Worm (Caenorhabditis elegans) whole organism, L1 larva: ENCODE measurements around the gene clp-1.

ENCODE experiments used
- aha-1 ChIP-seq: fragments of 150-350 bp; optimal IDR thresholded peaks from 2 replicates; lab custom pipeline; 2014; ENCODE audit warnings: missing biosample characterization, missing genetic modification characterization
- alr-1 ChIP-seq: fragments of 200-800 bp; sonication (Bioruptor generic); optimal IDR thresholded peaks from 2 replicates; lab custom pipeline; 2018; ENCODE audit warnings: borderline replicate concordance, mild to moderate bottlenecking, missing genetic modification characterization, missing compliant biosample characterization
- aly-2 ChIP-seq: fragments of 150-350 bp; optimal IDR thresholded peaks from 2 replicates; lab custom pipeline; 2014; ENCODE audit warnings: missing biosample characterization, missing genetic modification characterization
- ama-1 ChIP-seq: fragments of 150-350 bp; optimal IDR thresholded peaks from 2 replicates; lab custom pipeline; 2014
- blmp-1 ChIP-seq: fragments of 150-350 bp; optimal IDR thresholded peaks from 2 replicates; lab custom pipeline; 2014; ENCODE audit warnings: missing biosample characterization, missing genetic modification characterization
- ceh-82 ChIP-seq, 3 experiments: fragments of 150-350 bp in 1 of 3; sonication (generic microtip) in 2 of 3; optimal IDR thresholded peaks; 2 replicates each; lab custom pipeline; 2014 to 2017; ENCODE audit warnings: missing biosample characterization in 3 of 3, missing genetic modification characterization in 3 of 3
- ceh-90 ChIP-seq: sonication (generic microtip); optimal IDR thresholded peaks from 2 replicates; lab custom pipeline; 2016; ENCODE audit warnings: missing genetic modification characterization, missing compliant biosample characterization
- dpl-1 ChIP-seq, 3 experiments: fragments of 150-350 bp in 2 of 3; sonication (generic microtip) in 1 of 3; optimal IDR thresholded peaks; 2 replicates each; lab custom pipeline; 2014 to 2017; ENCODE audit warnings: missing biosample characterization in 3 of 3, missing genetic modification characterization in 3 of 3, missing genetic modification reagents in 3 of 3
- efl-1 ChIP-seq, 4 experiments: fragments of 150-350 bp; optimal IDR thresholded peaks in 3 of 4; peaks in 1 of 4; 1 replicate in 1 of 4; 2 replicates in 3 of 4; lab custom pipeline; 2014; ENCODE audit warnings: missing biosample characterization in 2 of 4, missing genetic modification characterization in 2 of 4, missing genetic modification reagents in 2 of 4
- fos-1 ChIP-seq: fragments of 150-350 bp; optimal IDR thresholded peaks from 2 replicates; lab custom pipeline; 2014; ENCODE audit warnings: missing biosample characterization, missing genetic modification characterization
- hlh-17 ChIP-seq: fragments of 200-800 bp; sonication (Bioruptor generic); optimal IDR thresholded peaks from 2 replicates; lab custom pipeline; 2018; ENCODE audit warnings: missing genetic modification characterization, mild to moderate bottlenecking, missing compliant biosample characterization, moderate library complexity, borderline replicate concordance
- irx-1 ChIP-seq: sonication (generic microtip); optimal IDR thresholded peaks from 2 replicates; lab custom pipeline; 2016; ENCODE audit warnings: missing genetic modification characterization, missing compliant biosample characterization
- isw-1 ChIP-seq: fragments of 200-800 bp; sonication (Bioruptor generic); IDR thresholded peaks from 2 replicates; pipeline ENCODE4 v1.3.6; 2022; ENCODE audit warnings: missing genetic modification characterization, missing compliant biosample characterization
- lin-15B ChIP-seq: fragments of 150-350 bp; sonication (generic microtip); optimal IDR thresholded peaks from 3 replicates; lab custom pipeline; 2014; ENCODE audit warnings: missing biosample characterization, missing genetic modification characterization
- lin-35 ChIP-seq, 2 experiments: fragments of 150-350 bp; optimal IDR thresholded peaks; 2 replicates each; lab custom pipeline; 2014; ENCODE audit warnings: missing biosample characterization in 2 of 2, missing genetic modification characterization in 2 of 2, missing genetic modification reagents in 2 of 2
- lin-39 ChIP-seq: fragments of 150-350 bp; optimal IDR thresholded peaks from 2 replicates; lab custom pipeline; 2014; ENCODE audit warnings: missing biosample characterization, missing genetic modification reagents, missing genetic modification characterization
- lsy-2 ChIP-seq, 2 experiments: fragments of 150-350 bp; optimal IDR thresholded peaks; 2 replicates each; lab custom pipeline; 2014; ENCODE audit warnings: missing biosample characterization in 2 of 2, missing genetic modification characterization in 2 of 2
- mdl-1 ChIP-seq, 2 experiments: fragments of 150-350 bp; optimal IDR thresholded peaks; 2 replicates each; lab custom pipeline; 2014 to 2017; ENCODE audit warnings: missing biosample characterization in 2 of 2, missing genetic modification characterization in 2 of 2, inconsistent platforms in 1 of 2
- mep-1 ChIP-seq: fragments of 150-350 bp; optimal IDR thresholded peaks from 2 replicates; lab custom pipeline; 2014; ENCODE audit warnings: missing biosample characterization, missing genetic modification characterization
- nhr-19 ChIP-seq: fragments of 200-800 bp; sonication (Bioruptor generic); conservative IDR thresholded peaks from 2 replicates; pipeline ENCODE4 v1.3.6; 2022; ENCODE audit warnings: missing genetic modification characterization, missing compliant biosample characterization
- nhr-237 ChIP-seq: fragments of 150-350 bp; optimal IDR thresholded peaks from 2 replicates; lab custom pipeline; 2014; ENCODE audit warnings: missing biosample characterization, missing genetic modification characterization
- nhr-47 ChIP-seq: sonication (generic microtip); optimal IDR thresholded peaks from 2 replicates; lab custom pipeline; 2016; ENCODE audit warnings: mild to moderate bottlenecking, missing genetic modification characterization, moderate library complexity, missing compliant biosample characterization
- nhr-71 ChIP-seq: sonication (generic microtip); optimal IDR thresholded peaks from 2 replicates; lab custom pipeline; 2016; ENCODE audit warnings: mild to moderate bottlenecking, missing genetic modification characterization, moderate library complexity, missing compliant biosample characterization
- nhr-76 ChIP-seq: sonication (generic microtip); optimal IDR thresholded peaks from 2 replicates; lab custom pipeline; 2017; ENCODE audit warnings: missing biosample characterization, missing genetic modification characterization
- nhr-77 ChIP-seq: fragments of 150-350 bp; optimal IDR thresholded peaks from 2 replicates; lab custom pipeline; 2014; ENCODE audit warnings: missing biosample characterization, missing genetic modification characterization
- skn-1 ChIP-seq: fragments of 150-350 bp; optimal IDR thresholded peaks from 2 replicates; lab custom pipeline; 2014; ENCODE audit warnings: missing biosample characterization, missing genetic modification characterization
- snu-23 ChIP-seq: sonication (generic microtip); optimal IDR thresholded peaks from 2 replicates; lab custom pipeline; 2016; ENCODE audit warnings: missing genetic modification characterization, missing compliant biosample characterization
- sptf-1 ChIP-seq: fragments of 150-350 bp; optimal IDR thresholded peaks from 2 replicates; lab custom pipeline; 2014; ENCODE audit warnings: missing biosample characterization, missing genetic modification characterization
- swsn-7 ChIP-seq: sonication (generic microtip); optimal IDR thresholded peaks from 2 replicates; lab custom pipeline; 2016; ENCODE audit warnings: missing genetic modification characterization, missing compliant biosample characterization
- unc-86 ChIP-seq: sonication (generic microtip); optimal IDR thresholded peaks from 2 replicates; lab custom pipeline; 2016; ENCODE audit warnings: missing genetic modification characterization, missing compliant biosample characterization
- xbp-1 ChIP-seq: sonication (generic microtip); optimal IDR thresholded peaks from 2 replicates; lab custom pipeline; 2016; ENCODE audit warnings: missing genetic modification characterization, missing compliant biosample characterization
- zip-4 ChIP-seq: fragments of 200-800 bp; sonication (Bioruptor generic); optimal IDR thresholded peaks from 2 replicates; lab custom pipeline; 2018; ENCODE audit warnings: mild to moderate bottlenecking, missing genetic modification characterization, moderate library complexity, missing compliant biosample characterization
- ztf-4 ChIP-seq: fragments of 150-350 bp; optimal IDR thresholded peaks from 2 replicates; lab custom pipeline; 2014; ENCODE audit warnings: missing biosample characterization, missing genetic modification characterization

The clp-1 gene

DNA sequence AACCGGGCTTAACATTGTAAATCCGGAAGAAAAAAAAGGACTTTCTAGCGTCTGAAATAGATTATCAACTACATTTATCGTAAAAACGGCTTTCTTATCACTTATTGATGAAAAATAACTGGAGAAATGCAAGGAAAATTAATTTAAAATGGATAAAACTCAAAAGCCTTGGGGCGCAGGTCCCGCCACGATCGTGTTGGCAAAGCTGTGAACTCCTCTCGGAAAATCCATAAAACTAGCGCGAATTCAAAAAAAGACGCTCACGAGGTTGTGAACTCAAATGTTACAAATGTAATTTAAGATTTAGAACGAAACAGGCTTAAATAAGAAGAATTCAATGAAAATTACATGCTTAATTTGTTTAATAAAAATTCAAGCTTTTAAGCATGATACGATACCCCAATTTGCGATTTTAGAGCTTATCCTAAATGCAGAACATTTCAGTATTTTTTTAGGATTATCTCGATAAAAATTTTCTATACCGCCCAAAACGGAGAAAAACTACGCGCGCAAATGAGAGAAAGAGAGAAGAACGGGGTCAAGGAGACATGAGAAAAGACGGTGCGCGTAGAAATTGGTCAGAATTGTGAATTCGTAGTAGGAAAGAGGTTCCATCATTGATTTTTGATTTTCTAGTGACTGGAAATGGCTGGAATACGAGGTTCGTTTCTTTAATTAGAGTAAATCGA lies 27.5 kb upstream of the clp-1 start, which contains the start of gene C29E4.15 (continued):
- TF ChIP-seq alr-1 (tag; lab: Kevin White, UChicago) (no peak), swsn-7 (tag; lab: Kevin White, UChicago) (peak; percentile 47), nhr-47 (tag; lab: Kevin White, UChicago) (peak; percentile 58), nhr-237 (no peak), sptf-1 (no peak), lin-39 (tag; lab: Kevin White, UChicago) (no peak), efl-1 (optimal IDR thresholded peaks at IDR 0.05; lab: Kevin White, UChicago) (peak; percentile 92), efl-1 (GFP tag; optimal IDR thresholded peaks at IDR 0.05 in 1 of 2; lab: Kevin White, UChicago) (peak; percentile 90 to 98), lin-15B (tag; lab: Kevin White, UChicago) (peak; percentile 17), ceh-82 (tag; optimal IDR thresholded peaks at IDR 0.05; lab: Kevin White, UChicago) (peak in 1 of 3 experiments; percentile 43), skn-1 (tag; lab: Kevin White, UChicago) (peak; percentile 34), unc-86 (tag; lab: Kevin White, UChicago) (peak; percentile 40), ceh-90 (no peak), nhr-19 (GFP tag; lab: Robert Waterston, UW) (peak; percentile 52), nhr-77 (tag; lab: Kevin White, UChicago) (no peak), lsy-2 (tag; optimal IDR thresholded peaks at IDR 0.05; lab: Kevin White, UChicago) (peak; percentile 53 to 73), ztf-4 (no peak), blmp-1 (peak; percentile 64), lin-35 (GFP tag; optimal IDR thresholded peaks at IDR 0.05; lab: Kevin White, UChicago) (peak; percentile 74 to 91)

DNA sequence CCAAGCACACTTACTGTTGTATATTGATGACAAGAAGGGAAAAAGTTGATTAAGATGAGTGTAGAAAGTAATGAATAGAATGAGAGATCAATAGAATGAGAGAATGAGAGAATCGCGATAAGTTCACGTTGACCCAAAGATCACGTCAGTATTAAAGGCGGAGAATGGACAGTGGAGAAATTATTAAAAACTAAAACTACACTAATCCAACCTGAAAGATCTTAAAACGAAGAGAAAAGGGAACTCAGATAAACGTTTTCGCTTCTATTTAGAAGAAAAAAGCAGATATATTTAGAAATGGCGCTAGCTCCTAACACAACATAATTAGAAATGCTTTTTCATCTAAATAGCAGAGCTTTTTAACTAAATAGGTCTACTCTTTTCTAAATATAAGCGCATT lies 26.6 kb upstream of the clp-1 start, which contains the start of gene let-754:
Gene let-754 (minus strand): TSS at position 101 of the 400 bp plus-strand sequence.
- no peak for TF ChIP-seq nhr-237
- TF ChIP-seq fos-1 (tag; lab: Kevin White, UChicago), result no peak
- TF ChIP-seq lin-35 (GFP tag; optimal IDR thresholded peaks at IDR 0.05; lab: Kevin White, UChicago), result no peak
- TF ChIP-seq ama-1 (lab: Kevin White, UChicago), result no peak
- TF ChIP-seq mep-1 (tag; lab: Kevin White, UChicago), result no peak
- TF ChIP-seq aly-2 (tag; lab: Kevin White, UChicago), result no peak
- no peak for TF ChIP-seq blmp-1
- TF ChIP-seq xbp-1, result no peak
- TF ChIP-seq mdl-1 (tag; optimal IDR thresholded peaks at IDR 0.05; lab: Kevin White, UChicago), result no peak

DNA sequence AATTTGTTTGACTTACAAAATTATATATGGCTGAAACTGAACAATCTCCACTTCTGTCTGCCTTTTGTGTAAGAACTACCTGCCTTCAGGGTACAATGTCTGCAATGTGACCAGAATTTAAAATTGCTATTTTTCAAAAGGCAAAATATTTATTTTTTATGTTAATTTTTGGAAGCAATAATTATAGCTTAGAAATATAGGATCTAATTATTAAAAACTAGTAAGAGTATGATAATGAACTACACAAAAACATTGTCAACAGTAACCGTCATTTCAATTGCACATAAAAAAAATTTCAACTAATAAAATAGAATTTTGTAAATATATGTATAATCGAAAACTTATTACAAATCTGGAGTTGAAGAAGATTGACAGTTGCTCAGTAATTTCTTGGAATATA lies 22.8 kb upstream of the clp-1 start, which contains the start of gene C29E4.9:
Gene C29E4.9 (minus strand): TSS at position 101 of the 400 bp plus-strand sequence.
- TF ChIP-seq xbp-1, result no peak
- no peak for TF ChIP-seq isw-1 (GFP tag; lab: Robert Waterston, UW)
- no peak for TF ChIP-seq efl-1 (optimal IDR thresholded peaks at IDR 0.05; lab: Kevin White, UChicago)
- peak in 1 of 2 experiments; percentile 43 for TF ChIP-seq efl-1 (GFP tag; optimal IDR thresholded peaks at IDR 0.05 in 1 of 2; lab: Kevin White, UChicago)

DNA sequence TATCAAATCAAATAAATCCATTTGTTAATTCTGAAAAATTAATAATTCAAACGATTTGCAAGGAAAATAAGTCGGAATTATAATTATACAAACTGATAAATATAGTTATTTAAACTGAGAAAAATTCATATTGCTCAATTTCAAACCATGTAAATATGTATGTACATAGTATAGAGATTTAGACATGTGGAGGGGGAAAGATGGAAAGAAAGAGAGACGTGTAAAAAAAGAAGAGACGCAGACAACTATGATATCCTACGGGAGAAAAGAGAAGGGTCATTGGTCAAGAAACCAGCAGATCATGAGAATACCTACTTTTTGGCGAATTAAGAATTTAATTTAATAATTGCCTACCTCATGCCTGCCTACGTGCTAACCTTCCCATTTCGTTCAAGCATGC lies 21.7 kb upstream of the clp-1 start, which contains the start of gene C29E4.11:
Gene C29E4.11 (minus strand): TSS at position 30 of the 400 bp plus-strand sequence.
- TF ChIP-seq nhr-76 (tag; lab: Kevin White, UChicago) (no peak), lsy-2 (tag; optimal IDR thresholded peaks at IDR 0.05; lab: Kevin White, UChicago) (peak; percentile 0 to 34), aha-1 (tag; lab: Kevin White, UChicago) (no peak), efl-1 (optimal IDR thresholded peaks at IDR 0.05; lab: Kevin White, UChicago) (peak; percentile 48 to 62), efl-1 (GFP tag; optimal IDR thresholded peaks at IDR 0.05 in 1 of 2; lab: Kevin White, UChicago) (peak in 1 of 2 experiments; percentile 83), irx-1 (tag; lab: Kevin White, UChicago) (no peak), hlh-17 (GFP tag; lab: Kevin White, UChicago) (no peak), blmp-1 (peak; percentile 2), mep-1 (tag; lab: Kevin White, UChicago) (peak; percentile 28), lin-35 (GFP tag; optimal IDR thresholded peaks at IDR 0.05; lab: Kevin White, UChicago) (peak in 1 of 2 experiments; percentile 13), dpl-1 (GFP tag; optimal IDR thresholded peaks at IDR 0.05; lab: Kevin White, UChicago) (peak in 1 of 3 experiments; percentile 39), snu-23 (GFP tag; lab: Kevin White, UChicago) (peak; percentile 41), swsn-7 (tag; lab: Kevin White, UChicago) (peak; percentile 11), zip-4 (GFP tag; lab: Kevin White, UChicago) (no peak), alr-1 (tag; lab: Kevin White, UChicago) (no peak), nhr-71 (tag; lab: Kevin White, UChicago) (peak; percentile 31)
